Worm (Caenorhabditis elegans): ENCODE data around the gene T04F3.4.

DNA sequence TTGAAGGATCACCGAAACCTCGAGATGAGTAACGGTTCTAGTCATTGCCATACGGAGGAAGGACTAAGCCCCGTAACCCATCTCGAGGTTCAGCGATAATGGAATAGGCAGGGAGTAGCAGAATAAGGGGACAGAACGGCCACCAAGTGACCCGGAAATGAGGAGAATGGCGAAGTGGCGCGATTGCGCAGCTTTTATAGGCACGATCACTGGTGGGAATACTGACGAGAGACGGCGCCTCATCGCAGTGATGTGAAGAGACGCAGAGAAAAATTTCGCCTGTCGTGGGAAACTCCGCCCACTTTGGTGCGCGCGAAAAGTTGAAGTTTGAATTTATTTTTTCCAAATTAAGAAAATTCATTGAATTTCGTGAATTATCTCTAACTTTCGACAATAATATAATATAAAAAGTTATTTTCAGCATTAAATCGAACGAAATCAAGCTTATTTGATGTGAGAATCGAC, 7.2 kb upstream of the T04F3.4 start, which contains the start of gene F55A11.4:
- TF ChIP-seq unc-62 (GFP tag; optimal IDR thresholded peaks at IDR 0.05) (no peak), mdl-1 (tag; optimal IDR thresholded peaks at IDR 0.05) (no peak), fkh-10 (GFP tag; optimal IDR thresholded peaks at IDR 0.05) (no peak), elt-2 (tag; optimal IDR thresholded peaks at IDR 0.05) (no peak), ztf-4 (tag; optimal IDR thresholded peaks at IDR 0.05) (no peak), snpc-4 (tag; optimal IDR thresholded peaks at IDR 0.05) (no peak), ceh-82 (tag; optimal IDR thresholded peaks at IDR 0.05) (no peak)

All from whole organism, L3 larva.